Worm (Caenorhabditis elegans) whole organism, L4/young adult: ENCODE measurements around the gene C08E3.13.

Experiments used
- W03F9.2 ChIP-seq: fragments of 150-350 bp; optimal IDR thresholded peaks from 2 replicates; lab custom pipeline; 2014; ENCODE audit warnings: missing biosample characterization, missing genetic modification characterization
- him-1 ChIP-seq: sonication (generic microtip); optimal IDR thresholded peaks from 2 replicates; lab custom pipeline; 2016; ENCODE audit warnings: missing genotype, missing genetic modification reagents, missing genetic modification characterization, missing compliant biosample characterization

DNA sequence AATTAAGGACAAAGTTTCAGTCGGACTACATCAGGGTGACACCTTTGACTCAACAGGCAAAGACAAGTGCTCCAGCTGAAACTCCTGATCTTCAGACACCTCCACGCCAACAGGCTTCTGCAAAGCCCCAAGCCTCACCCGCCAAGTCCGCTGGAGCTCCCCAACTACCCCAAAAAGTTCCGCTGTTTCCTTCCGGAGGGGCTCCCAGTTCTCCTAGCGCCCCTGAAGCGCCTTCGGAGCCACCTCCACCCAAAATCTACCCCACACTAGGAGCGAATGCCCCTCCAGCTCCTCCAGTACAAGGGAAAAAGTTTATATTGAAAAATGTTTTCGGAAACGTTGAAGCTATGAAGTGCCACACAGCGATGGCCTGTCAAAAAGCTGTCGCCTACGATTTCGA is 29.1 kb downstream of the C08E3.13 start:
- TF ChIP-seq him-1 (tag; lab: Kevin White, UChicago): no peak
- TF ChIP-seq W03F9.2 (tag; lab: Kevin White, UChicago): no peak
